Worm (Caenorhabditis elegans) whole organism, L3 larva: ENCODE data around the gene cest-35.2.

Source experiments
- ama-1 ChIP-seq: fragments of 150-350 bp; optimal IDR thresholded peaks from 2 replicates; lab custom pipeline; 2018
- ceh-16 ChIP-seq: sonication (generic microtip); optimal IDR thresholded peaks from 2 replicates; lab custom pipeline; 2017; ENCODE audit warnings: missing biosample characterization, missing genetic modification characterization
- ceh-82 ChIP-seq: fragments of 150-350 bp; optimal IDR thresholded peaks from 2 replicates; lab custom pipeline; 2014; ENCODE audit warnings: missing biosample characterization, missing genetic modification characterization
- elt-3 ChIP-seq, 3 experiments: fragments of 150-350 bp in 1 of 3; sonication (generic microtip) in 2 of 3; optimal IDR thresholded peaks; 2 replicates in 2 of 3; 4 replicates in 1 of 3; lab custom pipeline; 2014 to 2017; ENCODE audit warnings: missing biosample characterization in 3 of 3, missing genetic modification characterization in 3 of 3
- eor-1 ChIP-seq, 2 experiments: fragments of 150-350 bp; optimal IDR thresholded peaks; 2 replicates each; lab custom pipeline; 2014 to 2018; ENCODE audit warnings: missing biosample characterization in 2 of 2, missing genetic modification characterization in 2 of 2
- jun-1 ChIP-seq: fragments of 150-350 bp; optimal IDR thresholded peaks from 2 replicates; lab custom pipeline; 2014; ENCODE audit warnings: missing biosample characterization, missing genetic modification reagents, missing genetic modification characterization
- lsy-12 ChIP-seq: sonication (generic microtip); optimal IDR thresholded peaks from 2 replicates; lab custom pipeline; 2016; ENCODE audit warnings: mild to moderate bottlenecking, missing genetic modification characterization, missing compliant biosample characterization
- mdl-1 ChIP-seq: fragments of 150-350 bp; optimal IDR thresholded peaks from 2 replicates; lab custom pipeline; 2014; ENCODE audit warnings: missing biosample characterization, missing genetic modification characterization
- nfya-1 ChIP-seq: sonication (generic microtip); optimal IDR thresholded peaks from 2 replicates; lab custom pipeline; 2017; ENCODE audit warnings: missing genetic modification characterization, mild to moderate bottlenecking, missing compliant biosample characterization, antibody characterized with exemption, moderate library complexity; ENCODE audit not compliant: insufficient read depth
- nhr-11 ChIP-seq: fragments of 150-350 bp; optimal IDR thresholded peaks from 2 replicates; lab custom pipeline; 2014; ENCODE audit warnings: missing biosample characterization, missing genetic modification characterization
- nhr-237 ChIP-seq: fragments of 150-350 bp; optimal IDR thresholded peaks from 2 replicates; lab custom pipeline; 2014; ENCODE audit warnings: missing biosample characterization, missing genetic modification characterization
- unc-62 ChIP-seq: fragments of 150-350 bp; sonication (generic microtip); optimal IDR thresholded peaks from 4 replicates; lab custom pipeline; 2014; ENCODE audit warnings: missing biosample characterization, missing genetic modification reagents, missing genetic modification characterization
- ztf-11 ChIP-seq: fragments of 150-350 bp; optimal IDR thresholded peaks from 2 replicates; lab custom pipeline; 2014; ENCODE audit warnings: missing biosample characterization, missing genetic modification characterization

ce11 chrV:5272619-5273074, 35.6 kb upstream of the cest-35.2 start:
- no peak for TF ChIP-seq elt-3 (tag; optimal IDR thresholded peaks at IDR 0.05; lab: Kevin White, UChicago)
- TF ChIP-seq jun-1 = no peak
- TF ChIP-seq nfya-1 = no peak
- TF ChIP-seq nhr-237 (tag; lab: Kevin White, UChicago) = no peak
- TF ChIP-seq eor-1 (tag; optimal IDR thresholded peaks at IDR 0.05; lab: Kevin White, UChicago) = no peak
- no peak for TF ChIP-seq unc-62
- no peak for TF ChIP-seq nhr-11 (tag; lab: Kevin White, UChicago)
- no peak for TF ChIP-seq ceh-16 (tag; lab: Kevin White, UChicago)
- TF ChIP-seq lsy-12 (tag; lab: Kevin White, UChicago) = no peak
- TF ChIP-seq ama-1 (lab: Kevin White, UChicago) = no peak
- TF ChIP-seq mdl-1 = no peak
- no peak for TF ChIP-seq ztf-11 (tag; lab: Kevin White, UChicago)
- TF ChIP-seq ceh-82 (tag; lab: Kevin White, UChicago) = no peak
